Worm (Caenorhabditis elegans) whole organism, young adult: ENCODE results near the gene ZK354.7.
A peak's percentile ranks its signal among the peaks of the same experiment; 100 is the strongest.
"Not testable (repeated sequence)": the region's sequence is repeated elsewhere in the genome, so short reads cannot be mapped to it uniquely, and the experiment has no call there.

ENCODE experiments used
- B0261.1 ChIP-seq: sonication (generic microtip); optimal IDR thresholded peaks from 2 replicates; lab custom pipeline; 2016; ENCODE audit warnings: mild to moderate bottlenecking, missing genetic modification characterization, moderate library complexity, missing compliant biosample characterization
- D2030.7 ChIP-seq: fragments of 200-800 bp; sonication (Bioruptor generic); IDR thresholded peaks from 2 replicates; pipeline ENCODE4 v1.3.6; 2022; ENCODE audit warnings: missing genetic modification reagents, missing genetic modification characterization, missing compliant biosample characterization
- F39B2.1 ChIP-seq: fragments of 200-800 bp; sonication (Bioruptor generic); IDR thresholded peaks from 2 replicates; pipeline ENCODE4 v1.3.6; 2022; ENCODE audit warnings: missing genetic modification reagents, missing genetic modification characterization, missing compliant biosample characterization
- K11D2.4 ChIP-seq: fragments of 200-800 bp; sonication (Bioruptor generic); IDR thresholded peaks from 2 replicates; pipeline ENCODE4 v1.3.6; 2022; ENCODE audit warnings: missing genetic modification reagents, missing genetic modification characterization, missing compliant biosample characterization
- T07F8.4 ChIP-seq: sonication (generic microtip); optimal IDR thresholded peaks from 2 replicates; lab custom pipeline; 2016; ENCODE audit warnings: mild to moderate bottlenecking, missing genetic modification characterization, moderate library complexity, missing compliant biosample characterization
- Y67H2A.10 ChIP-seq: fragments of 200-800 bp; sonication (Bioruptor generic); conservative IDR thresholded peaks from 2 replicates; pipeline ENCODE4 v1.3.6; 2022; ENCODE audit warnings: missing genetic modification reagents, missing genetic modification characterization, missing compliant biosample characterization
- atf-7 ChIP-seq: sonication (generic microtip); optimal IDR thresholded peaks from 2 replicates; lab custom pipeline; 2017; ENCODE audit warnings: mild to moderate bottlenecking, missing genetic modification characterization, missing compliant biosample characterization
- attf-3 ChIP-seq: fragments of 200-800 bp; sonication (Bioruptor generic); conservative IDR thresholded peaks from 2 replicates; pipeline ENCODE4 v1.3.6; 2022; ENCODE audit warnings: missing genetic modification reagents, missing genetic modification characterization, missing compliant biosample characterization
- attf-6 ChIP-seq: fragments of 200-800 bp; sonication (Bioruptor generic); IDR thresholded peaks from 2 replicates; pipeline ENCODE4 v1.3.6; 2022; ENCODE audit warnings: missing genetic modification reagents, missing genetic modification characterization, missing compliant biosample characterization
- bed-2 ChIP-seq: fragments of 200-800 bp; sonication (Bioruptor generic); IDR thresholded peaks from 2 replicates; pipeline ENCODE4 v1.3.6; 2022; ENCODE audit warnings: missing genetic modification reagents, missing genetic modification characterization, missing compliant biosample characterization
- ceh-27 ChIP-seq: fragments of 200-800 bp; sonication (Bioruptor generic); optimal IDR thresholded peaks from 2 replicates; lab custom pipeline; 2018; ENCODE audit warnings: mild to moderate bottlenecking, missing genetic modification characterization, moderate library complexity, missing compliant biosample characterization
- ceh-58 ChIP-seq: fragments of 200-800 bp; sonication (Bioruptor generic); IDR thresholded peaks from 2 replicates; pipeline ENCODE4 v1.3.6; 2022; ENCODE audit warnings: missing genetic modification characterization, missing compliant biosample characterization
- ceh-79 ChIP-seq: sonication (generic microtip); optimal IDR thresholded peaks from 2 replicates; lab custom pipeline; 2017; ENCODE audit warnings: mild to moderate bottlenecking, missing genetic modification characterization, missing compliant biosample characterization
- dox-1 ChIP-seq: fragments of 200-800 bp; sonication (Bioruptor generic); IDR thresholded peaks from 2 replicates; pipeline ENCODE4 v1.3.6; 2022; ENCODE audit warnings: missing genetic modification reagents, missing genetic modification characterization, missing compliant biosample characterization
- dpff-1 ChIP-seq: sonication (generic microtip); optimal IDR thresholded peaks from 2 replicates; lab custom pipeline; 2017; ENCODE audit warnings: mild to moderate bottlenecking, missing genetic modification characterization, missing compliant biosample characterization
- ekl-4 ChIP-seq: fragments of 200-800 bp; sonication (Bioruptor generic); IDR thresholded peaks from 2 replicates; pipeline ENCODE4 v1.3.6; 2022; ENCODE audit warnings: missing genetic modification reagents, missing genetic modification characterization, missing compliant biosample characterization
- fkh-3 ChIP-seq: sonication (generic microtip); optimal IDR thresholded peaks from 2 replicates; lab custom pipeline; 2016; ENCODE audit warnings: mild to moderate bottlenecking, missing genetic modification characterization, missing compliant biosample characterization
- him-1 ChIP-seq: sonication (generic microtip); optimal IDR thresholded peaks from 2 replicates; lab custom pipeline; 2016; ENCODE audit warnings: missing genotype, missing genetic modification reagents, missing genetic modification characterization, missing compliant biosample characterization
- hlh-12 ChIP-seq: sonication (generic microtip); optimal IDR thresholded peaks from 2 replicates; lab custom pipeline; 2016; ENCODE audit warnings: missing genetic modification characterization, missing compliant biosample characterization
- hmg-20 ChIP-seq: fragments of 200-800 bp; sonication (Bioruptor generic); IDR thresholded peaks from 2 replicates; pipeline ENCODE4 v1.3.6; 2022; ENCODE audit warnings: missing genetic modification reagents, missing genetic modification characterization, missing compliant biosample characterization
- hsf-1 ChIP-seq: fragments of 200-800 bp; sonication (Bioruptor generic); IDR thresholded peaks from 2 replicates; pipeline ENCODE4 v1.3.6; 2022; ENCODE audit warnings: missing genetic modification reagents, missing genetic modification characterization, missing compliant biosample characterization
- let-607 ChIP-seq, 2 experiments: fragments of 200-800 bp in 1 of 2; sonication (Bioruptor generic) in 1 of 2; sonication (generic microtip) in 1 of 2; optimal IDR thresholded peaks; 2 replicates each; lab custom pipeline; 2016 to 2018; ENCODE audit warnings: mild to moderate bottlenecking in 2 of 2, missing compliant biosample characterization in 2 of 2, missing genetic modification characterization in 2 of 2, moderate library complexity in 2 of 2, missing genotype in 1 of 2
- lin-26 ChIP-seq: fragments of 200-800 bp; sonication (Bioruptor generic); IDR thresholded peaks from 2 replicates; pipeline ENCODE4 v1.3.6; 2022; ENCODE audit warnings: missing genetic modification reagents, missing genetic modification characterization, missing compliant biosample characterization
- lin-40 ChIP-seq: sonication (generic microtip); optimal IDR thresholded peaks from 2 replicates; lab custom pipeline; 2016; ENCODE audit warnings: missing genetic modification characterization, mild to moderate bottlenecking, missing compliant biosample characterization, missing genotype, missing genetic modification reagents
- lir-1 ChIP-seq: fragments of 200-800 bp; sonication (Bioruptor generic); conservative IDR thresholded peaks from 2 replicates; pipeline ENCODE4 v1.3.6; 2022; ENCODE audit warnings: missing genetic modification reagents, missing genetic modification characterization, missing compliant biosample characterization
- madf-6 ChIP-seq: fragments of 200-800 bp; sonication (Bioruptor generic); IDR thresholded peaks from 2 replicates; pipeline ENCODE4 v1.3.6; 2022; ENCODE audit warnings: missing genetic modification reagents, missing genetic modification characterization, missing compliant biosample characterization
- mcd-1 ChIP-seq: fragments of 200-800 bp; sonication (Bioruptor generic); IDR thresholded peaks from 2 replicates; pipeline ENCODE4 v1.3.6; 2022; ENCODE audit warnings: missing genetic modification reagents, missing genetic modification characterization, missing compliant biosample characterization
- mes-4 ChIP-seq: sonication (generic microtip); optimal IDR thresholded peaks from 2 replicates; lab custom pipeline; 2016; ENCODE audit warnings: missing genotype, missing genetic modification characterization, missing compliant biosample characterization
- nfya-2 ChIP-seq: fragments of 200-800 bp; sonication (Bioruptor generic); IDR thresholded peaks from 2 replicates; pipeline ENCODE4 v1.3.6; 2022; ENCODE audit warnings: missing genetic modification reagents, missing genetic modification characterization, missing compliant biosample characterization
- nhr-120 ChIP-seq: fragments of 200-800 bp; sonication (Bioruptor generic); IDR thresholded peaks from 2 replicates; pipeline ENCODE4 v1.3.6; 2022; ENCODE audit warnings: missing genetic modification characterization, missing compliant biosample characterization
- nhr-80 ChIP-seq: sonication (generic microtip); optimal IDR thresholded peaks from 2 replicates; lab custom pipeline; 2016; ENCODE audit warnings: missing genetic modification characterization, missing compliant biosample characterization
- pbrm-1 ChIP-seq: fragments of 200-800 bp; sonication (Bioruptor generic); IDR thresholded peaks from 2 replicates; pipeline ENCODE4 v1.3.6; 2022; ENCODE audit warnings: missing genetic modification reagents, missing genetic modification characterization, missing compliant biosample characterization
- rec-8 ChIP-seq, 2 experiments: sonication (generic microtip); optimal IDR thresholded peaks; 2 replicates each; lab custom pipeline; 2016; ENCODE audit warnings: mild to moderate bottlenecking in 2 of 2, missing genetic modification characterization in 2 of 2, missing genetic modification reagents in 2 of 2, missing genotype in 2 of 2, missing biosample characterization in 1 of 2, missing compliant biosample characterization in 1 of 2, moderate library complexity in 1 of 2
- rpc-1 ChIP-seq, 2 experiments: fragments of 150-350 bp in 1 of 2; sonication (generic microtip) in 1 of 2; optimal IDR thresholded peaks; 2 replicates each; lab custom pipeline; 2014 to 2018; ENCODE audit warnings: missing biosample characterization in 1 of 2, missing genetic modification characterization in 1 of 2, missing genetic modification reagents in 1 of 2, missing genotype in 1 of 2
- snpc-1.3 ChIP-seq: sonication (generic microtip); optimal IDR thresholded peaks from 2 replicates; lab custom pipeline; 2017; ENCODE audit warnings: missing genetic modification characterization, mild to moderate bottlenecking, missing compliant biosample characterization, antibody characterized with exemption, moderate library complexity, missing genotype, missing genetic modification reagents; ENCODE audit not compliant: insufficient read depth
- snpc-4 ChIP-seq, 5 experiments: fragments of 150-350 bp in 1 of 5; sonication (generic microtip) in 4 of 5; optimal IDR thresholded peaks; 2 replicates each; lab custom pipeline; 2014 to 2018; ENCODE audit warnings: missing genetic modification characterization in 5 of 5, missing biosample characterization in 3 of 5, antibody characterized with exemption in 2 of 5, mild to moderate bottlenecking in 2 of 5, missing compliant biosample characterization in 2 of 5, missing genotype in 2 of 5, moderate library complexity in 2 of 5, missing genetic modification reagents in 1 of 5
- sptf-2 ChIP-seq: fragments of 200-800 bp; sonication (Bioruptor generic); optimal IDR thresholded peaks from 2 replicates; lab custom pipeline; 2018; ENCODE audit warnings: mild to moderate bottlenecking, missing genetic modification characterization, missing compliant biosample characterization
- tbp1 ChIP-seq: fragments of 200-800 bp; sonication (Bioruptor generic); optimal IDR thresholded peaks from 2 replicates; lab custom pipeline; 2018; ENCODE audit warnings: mild to moderate bottlenecking, missing genetic modification characterization, missing compliant biosample characterization
- unc-62 ChIP-seq: fragments of 150-350 bp; optimal IDR thresholded peaks from 2 replicates; lab custom pipeline; 2014; ENCODE audit warnings: missing biosample characterization, missing genetic modification reagents, missing genetic modification characterization
- xnd-1 ChIP-seq: sonication (generic microtip); optimal IDR thresholded peaks from 2 replicates; lab custom pipeline; 2016; ENCODE audit warnings: missing genotype, missing genetic modification reagents, missing genetic modification characterization, missing compliant biosample characterization
- zim-3 ChIP-seq: sonication (generic microtip); optimal IDR thresholded peaks from 2 replicates; lab custom pipeline; 2017; ENCODE audit warnings: mild to moderate bottlenecking, missing genetic modification characterization, moderate library complexity, missing compliant biosample characterization
- ztf-26 ChIP-seq: sonication (generic microtip); optimal IDR thresholded peaks from 2 replicates; lab custom pipeline; 2017; ENCODE audit warnings: missing genetic modification characterization, missing compliant biosample characterization

ZK354.7 gene

DNA sequence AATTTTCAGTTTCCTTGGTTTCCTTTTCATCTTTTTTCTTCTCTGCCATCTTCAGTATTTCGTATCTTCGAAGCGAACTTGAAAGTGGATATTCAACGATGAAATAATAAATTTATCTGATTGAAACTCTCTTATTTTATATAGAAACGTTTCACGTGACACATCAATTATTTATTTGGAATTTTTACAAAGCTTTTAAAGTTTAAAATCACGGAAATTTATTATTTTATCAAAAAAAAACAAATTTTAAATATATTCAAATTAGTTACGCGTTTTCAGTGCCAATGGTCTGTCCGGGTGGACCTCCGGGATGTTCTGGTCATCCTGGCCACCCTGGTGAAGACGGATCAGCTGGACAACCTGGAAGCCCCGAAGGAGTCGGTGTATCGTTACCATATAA, at the start of gene ZK354.7:
TSS of gene ZK354.7 (minus strand) at position 101 of the 400 bp plus-strand sequence.
- TF ChIP-seq rpc-1 (optimal IDR thresholded peaks at IDR 0.05; lab: Kevin White, UChicago) (no peak), rpc-1 (tag; optimal IDR thresholded peaks at IDR 0.05; lab: Kevin White, UChicago) (no peak), nfya-2 (GFP tag; lab: Robert Waterston, UW) (no peak)
- TF ChIP-seq, all 124 proteins: peak for 0

DNA sequence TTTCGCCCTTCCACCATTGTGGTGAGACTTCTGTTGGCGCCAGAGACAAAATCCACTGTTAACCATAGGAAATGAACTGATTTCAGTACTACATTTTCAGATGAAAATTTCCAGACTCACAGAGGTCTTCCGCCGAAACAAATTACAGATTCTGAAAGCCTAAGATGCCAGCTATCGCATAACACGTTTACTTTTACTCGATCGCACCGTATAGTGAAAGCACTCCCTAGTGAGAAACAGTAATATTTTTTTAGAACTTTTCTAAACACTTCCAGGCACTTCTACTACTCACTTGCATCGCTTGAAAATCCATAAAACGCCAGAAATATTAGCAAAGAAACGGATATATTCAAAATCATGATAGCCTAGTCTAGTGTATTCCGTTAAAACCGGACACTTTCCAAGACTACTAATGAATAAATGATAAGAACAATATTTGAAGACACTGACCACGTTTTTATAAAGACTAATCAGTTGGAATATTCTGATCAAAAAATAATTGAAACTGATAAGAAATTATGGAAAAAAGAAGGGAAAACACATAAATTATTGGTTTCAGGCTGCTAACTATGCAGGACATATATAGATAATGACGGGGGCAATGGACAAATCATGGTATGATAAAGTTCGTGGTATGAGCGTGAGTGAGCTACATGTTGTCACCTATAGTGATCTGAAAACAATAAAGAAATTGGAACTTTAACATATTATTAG, 47.7 kb upstream of the ZK354.7 start, which contains the start of gene gba-4:
TSS of gene gba-4 (minus strand) at position 418 of the 714 bp plus-strand sequence.
- TF ChIP-seq rpc-1 (optimal IDR thresholded peaks at IDR 0.05; lab: Kevin White, UChicago); snpc-4 (GFP tag; optimal IDR thresholded peaks at IDR 0.05; lab: Kevin White, UChicago): not testable (repeated sequence)
- TF ChIP-seq rpc-1 (tag; optimal IDR thresholded peaks at IDR 0.05; lab: Kevin White, UChicago) (peak; percentile 42), tbp1 (peak; percentile 75), snpc-4 (tag; optimal IDR thresholded peaks at IDR 0.05; lab: Kevin White, UChicago) (peak in 1 of 4 experiments; percentile 35), nhr-80 (tag; lab: Kevin White, UChicago) (peak; percentile 72), B0261.1 (tag; lab: Kevin White, UChicago) (peak; percentile 51)

DNA sequence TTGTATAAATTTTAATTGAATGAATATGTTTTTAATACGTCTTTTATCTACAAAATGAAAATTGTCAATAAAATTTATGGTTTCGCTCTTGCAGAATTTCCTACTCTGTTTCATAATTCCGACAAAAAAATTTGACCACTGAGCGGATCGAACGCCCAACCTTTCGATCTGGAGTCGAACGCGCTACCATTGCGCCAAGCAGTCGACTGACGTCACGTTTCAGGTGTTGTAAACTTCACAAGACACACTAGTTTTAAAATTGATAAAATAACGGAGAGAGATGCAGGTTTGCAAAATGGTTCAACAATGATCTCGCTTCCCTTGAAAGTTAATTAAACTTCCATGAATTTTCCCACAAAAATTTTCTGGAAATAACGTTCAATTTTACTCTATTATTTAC, 41.2 kb upstream of the ZK354.7 start:
- TF ChIP-seq zim-3 (tag; lab: Kevin White, UChicago): no peak
- TF ChIP-seq F39B2.1 (GFP tag; lab: Robert Waterston, UW): no peak
- TF ChIP-seq ekl-4 (GFP tag; lab: Robert Waterston, UW): no peak
- peak; percentile 0 for TF ChIP-seq atf-7 (tag; lab: Kevin White, UChicago)
- TF ChIP-seq sptf-2 (GFP tag; lab: Kevin White, UChicago): no peak
- TF ChIP-seq snpc-1.3 (tag; lab: Kevin White, UChicago): peak; percentile 36
- TF ChIP-seq nhr-120: no peak
- no peak for TF ChIP-seq lin-40 (tag; lab: Kevin White, UChicago)
- no peak for TF ChIP-seq madf-6 (GFP tag; lab: Robert Waterston, UW)
- no peak for TF ChIP-seq unc-62 (GFP tag; lab: Kevin White, UChicago)
- no peak for TF ChIP-seq ceh-27 (GFP tag; lab: Kevin White, UChicago)
- no peak for TF ChIP-seq attf-3 (GFP tag; lab: Robert Waterston, UW)
- no peak for TF ChIP-seq let-607 (tag; optimal IDR thresholded peaks at IDR 0.05; lab: Kevin White, UChicago)
- no peak for TF ChIP-seq ceh-79 (tag; lab: Kevin White, UChicago)
- no peak for TF ChIP-seq lin-26 (GFP tag; lab: Robert Waterston, UW)
- TF ChIP-seq dpff-1 (tag; lab: Kevin White, UChicago): no peak
- no peak for TF ChIP-seq K11D2.4
- no peak for TF ChIP-seq mes-4
- TF ChIP-seq bed-2 (GFP tag; lab: Robert Waterston, UW): no peak
- TF ChIP-seq tbp1: peak; percentile 87
- no peak for TF ChIP-seq hsf-1 (GFP tag; lab: Robert Waterston, UW)
- no peak for TF ChIP-seq ceh-58 (GFP tag; lab: Robert Waterston, UW)
- TF ChIP-seq pbrm-1 (GFP tag; lab: Robert Waterston, UW): 0 out of 2 replicates have a peak, but pooled peaks have one; percentile 53
- TF ChIP-seq rec-8 (tag; optimal IDR thresholded peaks at IDR 0.05; lab: Kevin White, UChicago): no peak
- no peak for TF ChIP-seq lir-1
- TF ChIP-seq nhr-80 (tag; lab: Kevin White, UChicago): peak; percentile 21
- TF ChIP-seq xnd-1 (tag; lab: Kevin White, UChicago): no peak
- no peak for TF ChIP-seq hmg-20 (GFP tag; lab: Robert Waterston, UW)
- TF ChIP-seq mcd-1 (GFP tag; lab: Robert Waterston, UW): no peak
- peak; percentile 46; the same call in 1 of the 2 replicates for TF ChIP-seq attf-6 (GFP tag; lab: Robert Waterston, UW)
- no peak for TF ChIP-seq dox-1 (GFP tag; lab: Robert Waterston, UW)
- peak; percentile 68 for TF ChIP-seq B0261.1 (tag; lab: Kevin White, UChicago)
- TF ChIP-seq D2030.7 (GFP tag; lab: Robert Waterston, UW): peak; percentile 45; the same call in 1 of the 2 replicates
- no peak for TF ChIP-seq T07F8.4
- no peak for TF ChIP-seq ztf-26 (tag; lab: Kevin White, UChicago)
- no peak for TF ChIP-seq Y67H2A.10 (GFP tag; lab: Robert Waterston, UW)
- TF ChIP-seq fkh-3: no peak
- no peak for TF ChIP-seq hlh-12 (tag; lab: Kevin White, UChicago)
- TF ChIP-seq him-1: peak; percentile 42
